Fruit fly (Drosophila melanogaster): ENCODE data around the gene CG15822.

Gene CG15822

DNA sequence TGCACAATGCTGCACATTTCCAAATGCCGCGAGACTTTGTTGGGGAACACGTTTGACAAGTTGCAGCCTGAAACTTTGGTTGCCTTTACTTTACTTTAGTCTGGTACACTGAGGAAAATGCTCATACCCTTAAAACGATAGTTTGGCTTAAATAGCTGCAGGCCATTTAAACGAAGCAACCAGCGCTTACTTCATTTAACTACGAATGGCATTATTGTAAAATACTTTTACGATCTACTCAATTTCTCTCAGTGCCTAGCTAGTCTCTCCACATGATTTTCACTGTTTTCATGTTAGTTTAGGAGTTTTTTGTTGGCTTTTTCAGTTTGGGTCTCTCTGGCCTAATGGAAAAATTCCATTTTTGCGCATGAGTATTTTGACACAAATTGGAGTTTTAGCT lies 1.6 kb downstream of the CG15822 start:
- TF ChIP-seq pan (optimal IDR thresholded peaks at IDR 0.05): no peak
- TF ChIP-seq Dll (optimal IDR thresholded peaks at IDR 0.05): no peak
- TF ChIP-seq usp (GFP tag; optimal IDR thresholded peaks at IDR 0.05): no peak
- no peak for TF ChIP-seq psq (optimal IDR thresholded peaks at IDR 0.05)

DNA sequence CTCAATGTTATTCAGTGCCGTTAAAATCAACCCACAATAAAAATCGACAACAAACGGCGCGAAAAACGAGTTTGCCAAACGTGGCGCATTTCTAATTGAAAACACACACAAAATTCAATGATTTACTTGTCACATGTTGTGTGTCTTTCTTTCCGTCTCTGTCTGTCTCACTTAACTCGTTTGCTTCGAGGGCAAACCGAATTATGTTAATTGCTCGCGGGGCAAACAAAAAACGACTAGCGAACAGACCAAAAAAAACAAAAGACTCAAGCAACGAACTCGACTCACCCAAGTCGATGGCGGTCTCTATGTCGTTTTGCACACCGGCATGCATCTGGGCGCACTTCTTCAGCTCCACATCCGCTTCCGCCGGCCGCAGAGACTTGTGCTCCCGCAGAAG lies 3.8 kb downstream of the CG15822 start:
- TF ChIP-seq pan (optimal IDR thresholded peaks at IDR 0.05): no peak
- no peak for TF ChIP-seq usp (GFP tag; optimal IDR thresholded peaks at IDR 0.05)
- TF ChIP-seq CG8478 (optimal IDR thresholded peaks at IDR 0.05): no peak
- no peak for TF ChIP-seq Dll (optimal IDR thresholded peaks at IDR 0.05)
- TF ChIP-seq psq (optimal IDR thresholded peaks at IDR 0.05): no peak
- no peak for TF ChIP-seq EcR (GFP tag; optimal IDR thresholded peaks at IDR 0.05)

DNA sequence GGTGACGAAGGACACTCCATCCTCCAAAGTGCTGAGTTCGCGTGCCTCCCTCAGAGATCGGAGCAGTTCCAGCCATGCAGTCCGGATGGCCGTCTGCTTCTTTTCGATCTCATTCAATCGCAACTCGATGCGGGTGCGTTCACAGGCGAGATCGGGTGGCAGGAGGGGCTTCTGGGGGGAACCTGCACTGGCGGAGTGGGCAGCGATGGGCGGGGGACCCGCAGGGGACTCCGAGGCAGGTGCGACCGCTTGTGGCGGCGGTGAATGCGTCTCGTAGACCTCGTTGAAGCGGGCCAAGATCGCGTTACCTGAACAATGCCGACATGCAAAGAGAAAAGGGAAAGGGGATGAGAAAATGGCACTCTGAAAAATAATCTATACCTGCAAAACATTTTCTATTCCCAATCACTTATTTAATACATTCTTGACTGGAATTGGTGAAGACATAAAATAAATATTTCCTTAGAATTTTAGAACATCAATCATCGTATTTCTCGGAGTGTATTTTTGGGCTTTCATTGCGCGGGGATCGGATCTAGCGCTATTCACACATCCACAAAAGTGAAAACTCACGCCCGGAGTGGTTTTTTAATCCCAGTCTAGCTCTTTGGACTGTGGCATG lies 4.9 kb downstream of the CG15822 start:
- TF ChIP-seq EcR (GFP tag; optimal IDR thresholded peaks at IDR 0.05): no peak
- TF ChIP-seq CG8478 (optimal IDR thresholded peaks at IDR 0.05): no peak
- no peak for TF ChIP-seq Dll (optimal IDR thresholded peaks at IDR 0.05)

DNA sequence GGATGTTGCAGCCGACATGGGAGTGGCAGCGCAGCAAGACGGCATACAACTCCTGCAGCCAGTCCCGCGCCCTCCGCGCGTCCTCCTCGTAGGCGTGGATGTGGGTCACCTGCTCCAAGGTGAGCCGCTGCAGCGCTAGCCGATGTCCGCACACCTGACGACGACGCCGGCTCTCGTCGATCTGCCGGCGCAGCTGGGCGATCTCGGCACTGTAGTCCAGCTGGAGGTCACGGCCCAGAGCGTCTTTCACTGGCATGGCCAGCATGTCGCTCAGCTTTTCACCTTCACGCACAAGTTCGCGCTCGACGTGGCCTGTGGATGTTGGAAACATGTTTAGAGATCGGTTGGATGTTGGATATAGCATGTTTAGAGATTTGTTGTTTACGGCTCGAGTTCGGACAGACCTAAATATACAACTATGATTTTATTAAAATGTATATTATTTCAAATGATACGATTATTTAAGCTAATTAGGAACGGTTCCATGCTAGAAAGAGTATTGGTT lies 6.2 kb downstream of the CG15822 start:
- TF ChIP-seq CG8478 (optimal IDR thresholded peaks at IDR 0.05): no peak
- no peak for TF ChIP-seq pan (optimal IDR thresholded peaks at IDR 0.05)
- TF ChIP-seq Dll (optimal IDR thresholded peaks at IDR 0.05): no peak
- no peak for TF ChIP-seq usp (GFP tag; optimal IDR thresholded peaks at IDR 0.05)
- TF ChIP-seq psq (optimal IDR thresholded peaks at IDR 0.05): no peak
- no peak for TF ChIP-seq EcR (GFP tag; optimal IDR thresholded peaks at IDR 0.05)

DNA sequence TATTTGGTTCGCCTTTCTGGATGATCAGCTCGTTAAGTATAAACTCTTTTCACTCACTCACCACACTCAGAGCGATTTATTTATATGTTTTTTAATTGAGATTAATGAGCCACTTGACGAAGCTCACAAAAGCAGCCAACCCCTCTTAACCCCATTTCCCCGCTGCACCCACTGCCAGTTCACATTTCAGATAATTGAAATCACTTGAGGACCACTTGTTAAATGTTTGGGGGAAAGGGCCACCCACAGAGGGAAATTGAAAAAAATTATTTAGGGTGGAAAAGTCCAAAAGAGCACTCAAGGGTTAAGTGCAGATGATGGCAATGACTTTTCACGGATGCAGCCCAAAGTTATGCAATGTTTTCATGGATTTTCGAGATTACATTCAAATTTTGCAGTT lies 10.9 kb downstream of the CG15822 start:
- peak in 1 of 2 experiments; percentile 29 for TF ChIP-seq EcR (GFP tag; optimal IDR thresholded peaks at IDR 0.05)
- TF ChIP-seq Dll (optimal IDR thresholded peaks at IDR 0.05): no peak

DNA sequence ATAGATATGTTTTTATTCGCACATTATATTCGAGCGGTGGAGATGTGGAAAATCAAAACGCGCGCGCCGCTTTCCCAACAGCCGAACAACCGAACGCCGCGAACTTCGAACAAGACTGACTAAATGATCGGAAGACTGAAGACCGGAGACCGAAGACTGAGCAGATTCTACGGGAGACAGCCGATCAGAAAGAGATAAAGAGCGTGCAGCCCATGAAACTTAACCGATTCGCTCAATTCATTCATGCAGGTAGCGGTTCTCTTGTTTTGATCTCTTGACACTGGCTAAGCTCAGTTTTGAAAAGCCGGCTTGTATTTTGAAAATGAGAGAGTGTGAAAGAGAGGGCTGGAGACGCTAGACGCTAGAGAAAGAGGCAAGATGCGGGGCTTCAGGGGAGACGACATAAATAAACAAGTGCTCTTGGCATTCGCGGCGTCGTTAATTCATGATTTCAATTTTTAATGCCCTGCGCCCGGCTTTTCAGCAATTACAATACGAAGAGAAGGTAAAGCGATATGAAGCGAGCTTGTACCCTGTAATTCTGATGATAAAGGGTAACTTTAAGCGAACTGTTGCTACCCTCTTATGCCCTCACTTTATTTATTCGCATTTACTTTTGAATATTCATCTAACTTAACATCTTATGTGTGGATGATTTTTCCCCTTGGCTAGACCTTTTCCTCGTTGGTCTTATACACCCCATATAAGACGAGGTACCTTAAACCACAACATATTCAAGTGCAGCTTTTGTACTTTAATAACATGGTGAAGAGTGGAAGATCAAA lies 11.9 kb downstream of the CG15822 start, which contains the start of gene zormin:
Gene zormin (minus strand): TSS at position 113 of the 785 bp plus-strand sequence.
- TF ChIP-seq usp (GFP tag; optimal IDR thresholded peaks at IDR 0.05) (no peak), pan (optimal IDR thresholded peaks at IDR 0.05) (peak; percentile 86)

DNA sequence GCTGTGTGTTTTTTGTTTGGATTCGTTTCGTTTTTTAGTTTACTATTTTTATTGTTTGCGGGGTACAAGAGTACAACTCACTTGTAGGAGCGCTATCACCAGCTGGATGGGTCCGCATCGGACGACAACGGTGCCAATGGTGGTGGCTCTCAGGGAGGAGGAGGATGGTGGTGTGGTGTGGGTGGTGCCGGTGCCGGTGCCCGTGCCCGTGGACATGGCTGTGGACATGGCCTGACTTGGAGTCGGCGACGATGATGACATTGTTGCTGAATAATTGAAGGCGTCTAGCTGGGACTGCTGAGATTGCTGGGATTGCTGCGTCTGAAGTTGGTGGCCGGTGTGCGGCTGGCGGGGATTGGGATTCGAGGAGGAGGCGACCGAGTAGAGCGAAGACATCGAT lies 14.0 kb downstream of the CG15822 start:
- TF ChIP-seq psq (optimal IDR thresholded peaks at IDR 0.05) (no peak), EcR (GFP tag; optimal IDR thresholded peaks at IDR 0.05) (no peak), CG8478 (optimal IDR thresholded peaks at IDR 0.05) (no peak), pan (optimal IDR thresholded peaks at IDR 0.05) (no peak)

DNA sequence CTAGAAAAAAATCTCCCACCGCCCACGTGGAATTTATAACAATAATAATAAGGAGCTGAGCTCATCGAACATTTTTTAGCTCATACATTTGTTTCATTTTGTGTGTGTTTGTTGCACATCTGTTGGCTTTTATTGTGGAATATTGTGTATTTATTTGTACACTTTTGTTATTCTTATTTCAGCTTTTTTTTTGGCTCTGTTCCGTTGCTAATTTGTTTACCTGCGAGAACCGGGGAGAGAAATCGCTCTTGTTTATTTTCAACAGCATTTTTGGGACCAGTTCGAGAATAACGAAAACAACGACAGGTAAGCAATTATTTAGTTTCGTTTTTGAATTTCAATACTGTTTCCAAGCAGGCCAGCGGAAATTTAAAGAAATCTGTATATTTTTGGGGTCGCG lies 15.9 kb downstream of the CG15822 start:
- TF ChIP-seq usp (GFP tag; optimal IDR thresholded peaks at IDR 0.05) (no peak), pan (optimal IDR thresholded peaks at IDR 0.05) (no peak), CG8478 (optimal IDR thresholded peaks at IDR 0.05) (no peak), psq (optimal IDR thresholded peaks at IDR 0.05) (no peak), EcR (GFP tag; optimal IDR thresholded peaks at IDR 0.05) (no peak), Dll (optimal IDR thresholded peaks at IDR 0.05) (no peak)

DNA sequence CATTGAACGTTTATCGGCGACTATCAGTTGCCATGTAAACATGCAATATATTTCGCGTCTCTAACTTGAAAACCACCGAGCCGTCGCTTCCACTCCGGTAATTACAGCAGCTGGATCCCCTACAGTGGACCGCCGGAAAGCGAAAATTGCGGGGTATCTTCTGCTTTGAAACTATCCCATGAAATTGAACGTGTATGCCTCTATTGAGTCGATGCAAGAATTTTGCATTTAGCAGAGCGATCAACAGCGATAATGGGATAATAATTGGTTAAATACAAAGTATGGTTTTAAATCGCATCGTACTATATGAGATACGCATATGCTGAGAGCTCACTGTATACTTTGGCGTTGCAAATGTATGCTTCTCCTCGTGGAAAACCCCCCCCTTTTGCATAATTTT lies 18.6 kb downstream of the CG15822 start:
- TF ChIP-seq psq (optimal IDR thresholded peaks at IDR 0.05): no peak
- TF ChIP-seq pan (optimal IDR thresholded peaks at IDR 0.05): no peak
- TF ChIP-seq Dll (optimal IDR thresholded peaks at IDR 0.05): no peak
- no peak for TF ChIP-seq EcR (GFP tag; optimal IDR thresholded peaks at IDR 0.05)
- no peak for TF ChIP-seq CG8478 (optimal IDR thresholded peaks at IDR 0.05)
- TF ChIP-seq usp (GFP tag; optimal IDR thresholded peaks at IDR 0.05): no peak

DNA sequence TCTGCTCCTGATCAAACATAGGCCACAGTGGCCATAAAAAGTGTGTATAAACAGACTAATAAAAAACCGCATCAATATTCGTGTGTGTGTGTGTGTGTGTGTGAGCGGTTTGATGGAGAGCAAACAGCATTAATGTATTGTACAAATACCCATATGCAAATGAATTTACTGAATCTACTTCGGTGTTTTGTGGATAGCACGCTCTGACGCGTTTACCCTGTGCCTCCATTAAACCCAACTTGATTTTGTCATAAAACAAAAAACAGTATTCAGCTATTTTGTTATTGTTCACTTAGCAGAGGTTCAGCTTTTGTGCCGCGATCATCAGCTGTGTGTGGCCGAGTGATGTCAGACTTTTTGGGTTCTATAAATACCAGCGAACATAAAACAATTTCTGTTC lies 19.3 kb downstream of the CG15822 start:
- TF ChIP-seq usp (GFP tag; optimal IDR thresholded peaks at IDR 0.05): no peak
- TF ChIP-seq psq (optimal IDR thresholded peaks at IDR 0.05): no peak
- TF ChIP-seq Dll (optimal IDR thresholded peaks at IDR 0.05): no peak
- TF ChIP-seq CG8478 (optimal IDR thresholded peaks at IDR 0.05): no peak
- no peak for TF ChIP-seq EcR (GFP tag; optimal IDR thresholded peaks at IDR 0.05)
- TF ChIP-seq pan (optimal IDR thresholded peaks at IDR 0.05): no peak

DNA sequence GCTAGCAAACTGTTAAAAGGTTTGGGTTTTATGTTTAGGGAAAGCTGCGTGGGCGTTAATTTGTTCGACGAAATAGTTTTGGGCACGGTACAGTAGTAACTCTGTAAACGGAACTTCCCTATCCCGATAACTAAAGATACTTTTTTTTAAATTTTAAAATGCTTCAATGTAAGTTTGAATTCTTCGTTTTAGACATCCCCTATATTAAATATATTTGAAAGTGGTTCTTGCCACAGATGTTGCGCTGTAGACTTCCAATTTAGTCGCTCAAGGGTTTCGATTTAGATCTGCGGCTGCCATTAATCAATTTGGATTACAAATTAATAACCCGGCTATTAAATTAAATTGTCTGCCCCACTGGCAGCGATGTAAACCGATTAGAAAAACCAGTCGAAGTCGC lies 21.2 kb downstream of the CG15822 start:
- TF ChIP-seq Dll (optimal IDR thresholded peaks at IDR 0.05): no peak
- TF ChIP-seq pan (optimal IDR thresholded peaks at IDR 0.05): no peak
- no peak for TF ChIP-seq psq (optimal IDR thresholded peaks at IDR 0.05)
- no peak for TF ChIP-seq EcR (GFP tag; optimal IDR thresholded peaks at IDR 0.05)
- no peak for TF ChIP-seq usp (GFP tag; optimal IDR thresholded peaks at IDR 0.05)
- TF ChIP-seq CG8478 (optimal IDR thresholded peaks at IDR 0.05): no peak

DNA sequence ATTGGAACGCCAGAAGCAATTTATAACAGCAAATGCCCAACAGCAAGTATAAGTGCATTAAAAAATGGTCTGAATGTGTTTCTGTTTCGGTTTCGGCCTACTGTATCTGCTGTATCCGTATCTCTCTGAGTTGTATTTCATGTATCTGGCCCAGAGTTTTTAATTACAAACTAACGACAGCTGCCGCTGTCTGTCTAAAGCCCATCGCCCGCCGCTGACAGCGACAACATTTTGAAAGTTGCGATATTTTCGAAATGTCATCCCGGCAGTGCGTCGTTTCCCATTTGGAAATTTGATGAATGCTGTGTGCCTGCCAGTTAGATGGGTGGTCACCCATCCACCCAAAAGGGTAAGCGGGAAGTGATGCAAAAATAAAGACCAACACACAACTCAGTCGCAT lies 27.2 kb downstream of the CG15822 start:
- TF ChIP-seq EcR (GFP tag; optimal IDR thresholded peaks at IDR 0.05) (no peak), psq (optimal IDR thresholded peaks at IDR 0.05) (no peak), Dll (optimal IDR thresholded peaks at IDR 0.05) (no peak), CG8478 (optimal IDR thresholded peaks at IDR 0.05) (no peak), usp (GFP tag; optimal IDR thresholded peaks at IDR 0.05) (no peak), pan (optimal IDR thresholded peaks at IDR 0.05) (no peak)

DNA sequence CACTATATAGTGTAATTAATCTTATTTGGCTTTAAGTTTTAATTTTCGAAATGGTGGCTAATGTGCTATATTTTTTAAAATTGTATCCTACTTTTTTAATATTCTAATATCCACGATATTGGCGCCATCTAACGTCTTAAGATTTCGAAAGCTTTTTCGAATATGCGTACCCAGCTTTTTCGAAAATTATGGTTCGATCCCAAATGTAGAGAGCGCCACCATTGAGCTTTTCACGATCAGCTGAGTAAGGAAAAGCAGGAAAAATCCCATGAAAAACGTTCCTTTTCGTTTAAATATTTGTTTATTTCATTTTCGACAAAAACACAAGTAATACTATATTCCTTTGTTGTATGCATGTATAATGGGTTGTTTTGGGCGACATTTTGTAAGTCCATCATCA lies 41.3 kb downstream of the CG15822 start:
- TF ChIP-seq pan (optimal IDR thresholded peaks at IDR 0.05): no peak
- TF ChIP-seq psq (optimal IDR thresholded peaks at IDR 0.05): no peak
- TF ChIP-seq EcR (GFP tag; optimal IDR thresholded peaks at IDR 0.05): no peak
- no peak for TF ChIP-seq CG8478 (optimal IDR thresholded peaks at IDR 0.05)
- TF ChIP-seq usp (GFP tag; optimal IDR thresholded peaks at IDR 0.05): no peak
- no peak for TF ChIP-seq Dll (optimal IDR thresholded peaks at IDR 0.05)

Data from whole organism.